Worm (Caenorhabditis elegans) whole organism, young adult: Measurements from ENCODE around the gene lap-1.
A peak's percentile ranks its signal among the peaks of the same experiment; 100 is the strongest.

Experiments used
- B0019.2 ChIP-seq: fragments of 200-800 bp; sonication (Bioruptor generic); conservative IDR thresholded peaks from 2 replicates; pipeline ENCODE4 v1.3.6; 2022; ENCODE audit warnings: missing genetic modification reagents, missing genetic modification characterization, missing compliant biosample characterization
- B0035.1 ChIP-seq: sonication (generic microtip); optimal IDR thresholded peaks from 2 replicates; lab custom pipeline; 2016; ENCODE audit warnings: missing genetic modification characterization, mild to moderate bottlenecking, missing compliant biosample characterization, missing genotype, missing genetic modification reagents
- D2030.7 ChIP-seq: fragments of 200-800 bp; sonication (Bioruptor generic); IDR thresholded peaks from 2 replicates; pipeline ENCODE4 v1.3.6; 2022; ENCODE audit warnings: missing genetic modification reagents, missing genetic modification characterization, missing compliant biosample characterization
- F23B12.7 ChIP-seq: sonication (generic microtip); optimal IDR thresholded peaks from 2 replicates; lab custom pipeline; 2017; ENCODE audit warnings: missing genetic modification characterization, mild to moderate bottlenecking, missing compliant biosample characterization, antibody characterized with exemption, moderate library complexity; ENCODE audit not compliant: insufficient read depth
- F33H1.4 ChIP-seq: fragments of 200-800 bp; sonication (Bioruptor generic); IDR thresholded peaks from 2 replicates; pipeline ENCODE4 v1.3.6; 2022; ENCODE audit warnings: missing genetic modification reagents, missing genetic modification characterization, missing compliant biosample characterization
- F39B2.1 ChIP-seq: fragments of 200-800 bp; sonication (Bioruptor generic); IDR thresholded peaks from 2 replicates; pipeline ENCODE4 v1.3.6; 2022; ENCODE audit warnings: missing genetic modification reagents, missing genetic modification characterization, missing compliant biosample characterization
- F55B11.4 ChIP-seq: sonication (generic microtip); optimal IDR thresholded peaks from 2 replicates; lab custom pipeline; 2016; ENCODE audit warnings: missing compliant biosample characterization, missing genetic modification characterization, borderline replicate concordance; ENCODE audit not compliant: insufficient read depth
- F57C9.4 ChIP-seq: sonication (generic microtip); optimal IDR thresholded peaks from 2 replicates; lab custom pipeline; 2017; ENCODE audit warnings: mild to moderate bottlenecking, missing genetic modification characterization, missing compliant biosample characterization
- Y53G8AR.9 ChIP-seq: fragments of 200-800 bp; sonication (Bioruptor generic); conservative IDR thresholded peaks from 2 replicates; pipeline ENCODE4 v1.3.6; 2022; ENCODE audit warnings: missing genetic modification reagents, missing genetic modification characterization, missing compliant biosample characterization
- Y56A3A.18 ChIP-seq: fragments of 200-800 bp; sonication (Bioruptor generic); IDR thresholded peaks from 2 replicates; pipeline ENCODE4 v1.3.6; 2022; ENCODE audit warnings: missing genetic modification reagents, missing genetic modification characterization, missing compliant biosample characterization
- ZK185.1 ChIP-seq: sonication (generic microtip); optimal IDR thresholded peaks from 2 replicates; lab custom pipeline; 2016; ENCODE audit warnings: mild to moderate bottlenecking, missing genetic modification characterization, missing compliant biosample characterization; ENCODE audit not compliant: poor library complexity, severe bottlenecking
- akir-1 ChIP-seq: fragments of 200-800 bp; sonication (Bioruptor generic); optimal IDR thresholded peaks from 2 replicates; lab custom pipeline; 2018; ENCODE audit warnings: mild to moderate bottlenecking, missing genetic modification characterization, moderate library complexity, missing compliant biosample characterization
- ama-1 ChIP-seq, 3 experiments: fragments of 150-350 bp in 1 of 3; sonication (generic microtip) in 2 of 3; optimal IDR thresholded peaks; 2 replicates each; lab custom pipeline; 2014 to 2018; ENCODE audit warnings: missing biosample characterization in 2 of 3, missing genetic modification characterization in 2 of 3, missing genetic modification reagents in 2 of 3
- athp-1 ChIP-seq: sonication (generic microtip); optimal IDR thresholded peaks from 2 replicates; lab custom pipeline; 2017; ENCODE audit warnings: mild to moderate bottlenecking, missing genetic modification characterization, missing compliant biosample characterization
- attf-3 ChIP-seq: fragments of 200-800 bp; sonication (Bioruptor generic); conservative IDR thresholded peaks from 2 replicates; pipeline ENCODE4 v1.3.6; 2022; ENCODE audit warnings: missing genetic modification reagents, missing genetic modification characterization, missing compliant biosample characterization
- bed-1 ChIP-seq: fragments of 200-800 bp; sonication (Bioruptor generic); IDR thresholded peaks from 2 replicates; pipeline ENCODE4 v1.3.6; 2022; ENCODE audit warnings: missing genetic modification reagents, missing genetic modification characterization, missing compliant biosample characterization
- bed-2 ChIP-seq: fragments of 200-800 bp; sonication (Bioruptor generic); IDR thresholded peaks from 2 replicates; pipeline ENCODE4 v1.3.6; 2022; ENCODE audit warnings: missing genetic modification reagents, missing genetic modification characterization, missing compliant biosample characterization
- ceh-100 ChIP-seq: fragments of 200-800 bp; sonication (Bioruptor generic); IDR thresholded peaks from 2 replicates; pipeline ENCODE4 v1.3.6; 2022; ENCODE audit warnings: missing genetic modification reagents, missing genetic modification characterization, missing compliant biosample characterization
- ceh-40 ChIP-seq: fragments of 200-800 bp; sonication (Bioruptor generic); IDR thresholded peaks from 2 replicates; pipeline ENCODE4 v1.3.6; 2022; ENCODE audit warnings: missing genetic modification characterization, missing compliant biosample characterization
- ceh-91 ChIP-seq: fragments of 200-800 bp; sonication (Bioruptor generic); IDR thresholded peaks from 2 replicates; pipeline ENCODE4 v1.3.6; 2022; ENCODE audit warnings: missing genetic modification reagents, missing genetic modification characterization, missing compliant biosample characterization
- chd-7 ChIP-seq: sonication (generic microtip); optimal IDR thresholded peaks from 2 replicates; lab custom pipeline; 2016; ENCODE audit warnings: mild to moderate bottlenecking, missing genetic modification characterization, moderate library complexity, missing compliant biosample characterization
- die-1 ChIP-seq: sonication (generic microtip); optimal IDR thresholded peaks from 2 replicates; lab custom pipeline; 2016; ENCODE audit warnings: missing genotype, mild to moderate bottlenecking, missing genetic modification characterization, missing compliant biosample characterization
- dpl-1 ChIP-seq: fragments of 150-350 bp; optimal IDR thresholded peaks from 2 replicates; lab custom pipeline; 2014; ENCODE audit warnings: missing biosample characterization, missing genetic modification reagents, missing genetic modification characterization
- efl-1 ChIP-seq: fragments of 150-350 bp; optimal IDR thresholded peaks from 2 replicates; lab custom pipeline; 2014; ENCODE audit warnings: missing biosample characterization, missing genetic modification reagents, missing genetic modification characterization
- egl-18 ChIP-seq: fragments of 200-800 bp; sonication (Bioruptor generic); IDR thresholded peaks from 2 replicates; pipeline ENCODE4 v1.3.6; 2022; ENCODE audit warnings: missing genetic modification reagents, missing genetic modification characterization, missing compliant biosample characterization
- egl-44 ChIP-seq: fragments of 200-800 bp; sonication (Bioruptor generic); IDR thresholded peaks from 2 replicates; pipeline ENCODE4 v1.3.6; 2022; ENCODE audit warnings: missing genetic modification reagents, missing genetic modification characterization, missing compliant biosample characterization
- ekl-4 ChIP-seq: fragments of 200-800 bp; sonication (Bioruptor generic); IDR thresholded peaks from 2 replicates; pipeline ENCODE4 v1.3.6; 2022; ENCODE audit warnings: missing genetic modification reagents, missing genetic modification characterization, missing compliant biosample characterization
- hlh-12 ChIP-seq: sonication (generic microtip); optimal IDR thresholded peaks from 2 replicates; lab custom pipeline; 2016; ENCODE audit warnings: missing genetic modification characterization, missing compliant biosample characterization
- hmg-1.2 ChIP-seq: fragments of 200-800 bp; sonication (Bioruptor generic); IDR thresholded peaks from 2 replicates; pipeline ENCODE4 v1.3.6; 2022; ENCODE audit warnings: missing genetic modification reagents, missing genetic modification characterization, missing compliant biosample characterization
- hsf-1 ChIP-seq: fragments of 200-800 bp; sonication (Bioruptor generic); IDR thresholded peaks from 2 replicates; pipeline ENCODE4 v1.3.6; 2022; ENCODE audit warnings: missing genetic modification reagents, missing genetic modification characterization, missing compliant biosample characterization
- lin-26 ChIP-seq: fragments of 200-800 bp; sonication (Bioruptor generic); IDR thresholded peaks from 2 replicates; pipeline ENCODE4 v1.3.6; 2022; ENCODE audit warnings: missing genetic modification reagents, missing genetic modification characterization, missing compliant biosample characterization
- lin-54 ChIP-seq: fragments of 200-800 bp; sonication (Bioruptor generic); optimal IDR thresholded peaks from 2 replicates; lab custom pipeline; 2018; ENCODE audit warnings: mild to moderate bottlenecking, missing genetic modification characterization, missing compliant biosample characterization
- lsy-27 ChIP-seq: sonication (generic microtip); optimal IDR thresholded peaks from 2 replicates; lab custom pipeline; 2017; ENCODE audit warnings: missing genetic modification characterization, mild to moderate bottlenecking, missing compliant biosample characterization, antibody characterized with exemption, missing genotype, borderline replicate concordance; ENCODE audit not compliant: insufficient read depth
- madf-8 ChIP-seq: fragments of 200-800 bp; sonication (Bioruptor generic); conservative IDR thresholded peaks from 2 replicates; pipeline ENCODE4 v1.3.6; 2022; ENCODE audit warnings: missing genetic modification reagents, missing genetic modification characterization, missing compliant biosample characterization
- mel-28 ChIP-seq: sonication (generic microtip); optimal IDR thresholded peaks from 2 replicates; lab custom pipeline; 2016; ENCODE audit warnings: borderline replicate concordance, mild to moderate bottlenecking, missing genetic modification characterization, missing compliant biosample characterization
- nhr-179 ChIP-seq: sonication (generic microtip); optimal IDR thresholded peaks from 2 replicates; lab custom pipeline; 2016; ENCODE audit warnings: mild to moderate bottlenecking, missing genetic modification characterization, missing compliant biosample characterization
- nhr-80 ChIP-seq: sonication (generic microtip); optimal IDR thresholded peaks from 2 replicates; lab custom pipeline; 2016; ENCODE audit warnings: missing genetic modification characterization, missing compliant biosample characterization
- pha-4 ChIP-seq: fragments of 150-350 bp; sonication (generic microtip); optimal IDR thresholded peaks from 2 replicates; lab custom pipeline; 2014; ENCODE audit warnings: missing biosample characterization, missing genetic modification reagents, missing genetic modification characterization
- sea-2 ChIP-seq: fragments of 200-800 bp; sonication (Bioruptor generic); IDR thresholded peaks from 2 replicates; pipeline ENCODE4 v1.3.6; 2022; ENCODE audit warnings: missing genetic modification characterization, missing compliant biosample characterization
- snpc-1.3 ChIP-seq: sonication (generic microtip); optimal IDR thresholded peaks from 2 replicates; lab custom pipeline; 2017; ENCODE audit warnings: missing genetic modification characterization, mild to moderate bottlenecking, missing compliant biosample characterization, antibody characterized with exemption, moderate library complexity, missing genotype, missing genetic modification reagents; ENCODE audit not compliant: insufficient read depth
- sptf-2 ChIP-seq: fragments of 200-800 bp; sonication (Bioruptor generic); optimal IDR thresholded peaks from 2 replicates; lab custom pipeline; 2018; ENCODE audit warnings: mild to moderate bottlenecking, missing genetic modification characterization, missing compliant biosample characterization
- tbp1 ChIP-seq: fragments of 200-800 bp; sonication (Bioruptor generic); optimal IDR thresholded peaks from 2 replicates; lab custom pipeline; 2018; ENCODE audit warnings: mild to moderate bottlenecking, missing genetic modification characterization, missing compliant biosample characterization
- tbx-9 ChIP-seq: sonication (generic microtip); optimal IDR thresholded peaks from 2 replicates; lab custom pipeline; 2016; ENCODE audit warnings: borderline replicate concordance, missing genetic modification characterization, inconsistent platforms, missing compliant biosample characterization
- tlf-1 ChIP-seq: fragments of 200-800 bp; sonication (Bioruptor generic); optimal IDR thresholded peaks from 2 replicates; lab custom pipeline; 2018; ENCODE audit warnings: mild to moderate bottlenecking, missing genetic modification characterization, missing compliant biosample characterization
- unc-62 ChIP-seq: fragments of 150-350 bp; optimal IDR thresholded peaks from 2 replicates; lab custom pipeline; 2014; ENCODE audit warnings: missing biosample characterization, missing genetic modification reagents, missing genetic modification characterization
- xnd-1 ChIP-seq: sonication (generic microtip); optimal IDR thresholded peaks from 2 replicates; lab custom pipeline; 2016; ENCODE audit warnings: missing genotype, missing genetic modification reagents, missing genetic modification characterization, missing compliant biosample characterization
- ztf-18 ChIP-seq: sonication (generic microtip); optimal IDR thresholded peaks from 2 replicates; lab custom pipeline; 2016; ENCODE audit warnings: missing genotype, mild to moderate bottlenecking, missing genetic modification characterization, missing compliant biosample characterization

The lap-1 gene

ce11 chrIII:8356407-8356881 is 45.3 kb downstream of the lap-1 start (continued):
- TF ChIP-seq B0035.1 (tag; lab: Kevin White, UChicago) (no peak), ZK185.1 (peak; percentile 53), pha-4 (tag; lab: Kevin White, UChicago) (no peak), tbx-9 (tag; lab: Kevin White, UChicago) (no peak), F23B12.7 (tag; lab: Kevin White, UChicago) (no peak), ekl-4 (GFP tag; lab: Robert Waterston, UW) (peak; percentile 65; the same call in 1 of the 2 replicates), tbp1 (GFP tag; lab: Kevin White, UChicago) (no peak), unc-62 (GFP tag; lab: Kevin White, UChicago) (no peak), nhr-179 (tag; lab: Kevin White, UChicago) (no peak), F55B11.4 (tag; lab: Kevin White, UChicago) (no peak), nhr-80 (tag; lab: Kevin White, UChicago) (peak; percentile 78), dpl-1 (peak; percentile 31), bed-2 (GFP tag; lab: Robert Waterston, UW) (no peak), tlf-1 (GFP tag; lab: Kevin White, UChicago) (peak; percentile 2), mel-28 (tag; lab: Kevin White, UChicago) (no peak), D2030.7 (GFP tag; lab: Robert Waterston, UW) (no peak), Y56A3A.18 (no peak), ama-1 (optimal IDR thresholded peaks at IDR 0.05; lab: Kevin White, UChicago) (peak; percentile 32), ama-1 (GFP tag; optimal IDR thresholded peaks at IDR 0.05; lab: Kevin White, UChicago) (no peak), athp-1 (tag; lab: Kevin White, UChicago) (no peak), egl-18 (no peak), egl-44 (GFP tag; lab: Robert Waterston, UW) (0 out of 2 replicates have a peak, but pooled peaks have one; percentile 25), lin-26 (GFP tag; lab: Robert Waterston, UW) (no peak), hlh-12 (tag; lab: Kevin White, UChicago) (no peak), bed-1 (GFP tag; lab: Robert Waterston, UW) (no peak), ztf-18 (tag; lab: Kevin White, UChicago) (peak; percentile 20), sptf-2 (GFP tag; lab: Kevin White, UChicago) (no peak), akir-1 (no peak), F57C9.4 (tag; lab: Kevin White, UChicago) (no peak), lsy-27 (tag; lab: Kevin White, UChicago) (no peak), chd-7 (tag; lab: Kevin White, UChicago) (peak; percentile 24), attf-3 (GFP tag; lab: Robert Waterston, UW) (0 out of 2 replicates have a peak, but pooled peaks have one; percentile 21), ceh-100 (GFP tag; lab: Robert Waterston, UW) (no peak), ceh-40 (GFP tag; lab: Robert Waterston, UW) (no peak), snpc-1.3 (peak; percentile 12)

ce11 chrIII:8355462-8355815 is 46.3 kb downstream of the lap-1 start:
- peak; percentile 85 for TF ChIP-seq efl-1 (GFP tag; lab: Kevin White, UChicago)
- TF ChIP-seq lin-54 (GFP tag; lab: Kevin White, UChicago) = peak; percentile 9
- TF ChIP-seq die-1 (tag; lab: Kevin White, UChicago) = no peak
- peak; percentile 73 for TF ChIP-seq dpl-1
- TF ChIP-seq B0019.2 (GFP tag; lab: Robert Waterston, UW) = peak; percentile 70
- peak; percentile 64 for TF ChIP-seq madf-8 (GFP tag; lab: Robert Waterston, UW)
- TF ChIP-seq bed-1 (GFP tag; lab: Robert Waterston, UW) = no peak
- no peak for TF ChIP-seq nhr-179 (tag; lab: Kevin White, UChicago)
- peak; percentile 61 for TF ChIP-seq F33H1.4 (GFP tag; lab: Robert Waterston, UW)
- TF ChIP-seq ceh-91 (GFP tag; lab: Robert Waterston, UW) = peak; percentile 58; the same call in 1 of the 2 replicates
- no peak for TF ChIP-seq sea-2 (GFP tag; lab: Robert Waterston, UW)
- peak; percentile 67 for TF ChIP-seq D2030.7 (GFP tag; lab: Robert Waterston, UW)
- peak; percentile 15 for TF ChIP-seq xnd-1 (tag; lab: Kevin White, UChicago)
- no peak for TF ChIP-seq hmg-1.2
- no peak for TF ChIP-seq F23B12.7 (tag; lab: Kevin White, UChicago)
- no peak for TF ChIP-seq Y53G8AR.9
- no peak for TF ChIP-seq bed-2 (GFP tag; lab: Robert Waterston, UW)
- TF ChIP-seq hsf-1 = peak; percentile 96
- TF ChIP-seq lsy-27 (tag; lab: Kevin White, UChicago) = no peak
- TF ChIP-seq F39B2.1 (GFP tag; lab: Robert Waterston, UW) = no peak
